Worm (Caenorhabditis elegans) whole organism, late embryonic: ENCODE results near the gene Y32B12B.4.

ENCODE experiments used
- K09A11.1 ChIP-seq: sonication (generic microtip); optimal IDR thresholded peaks from 2 replicates; lab custom pipeline; 2017; ENCODE audit warnings: antibody characterized with exemption, mild to moderate bottlenecking, missing genetic modification characterization, missing compliant biosample characterization; ENCODE audit not compliant: insufficient read depth
- dve-1 ChIP-seq: sonication (generic microtip); optimal IDR thresholded peaks from 2 replicates; lab custom pipeline; 2017; ENCODE audit warnings: antibody characterized with exemption, mild to moderate bottlenecking, missing genetic modification characterization, missing compliant biosample characterization
- elt-2 ChIP-seq: sonication (generic microtip); optimal IDR thresholded peaks from 2 replicates; lab custom pipeline; 2016; ENCODE audit warnings: missing genetic modification reagents, missing genetic modification characterization, missing compliant biosample characterization
- nfya-1 ChIP-seq: sonication (generic microtip); optimal IDR thresholded peaks from 2 replicates; lab custom pipeline; 2017; ENCODE audit warnings: missing genetic modification characterization, mild to moderate bottlenecking, missing compliant biosample characterization, antibody characterized with exemption, moderate library complexity
- pha-4 ChIP-seq: fragments of 150-350 bp; optimal IDR thresholded peaks from 2 replicates; lab custom pipeline; 2018; ENCODE audit warnings: missing biosample characterization, missing genetic modification reagents, missing genetic modification characterization
- pqm-1 ChIP-seq: sonication (generic microtip); optimal IDR thresholded peaks from 2 replicates; lab custom pipeline; 2016; ENCODE audit warnings: missing genetic modification characterization, missing compliant biosample characterization
- pros-1 ChIP-seq: fragments of 150-350 bp; optimal IDR thresholded peaks from 2 replicates; lab custom pipeline; 2014; ENCODE audit warnings: missing biosample characterization, missing genetic modification reagents, missing genetic modification characterization
- tbx-2 ChIP-seq: sonication (generic microtip); optimal IDR thresholded peaks from 2 replicates; lab custom pipeline; 2016; ENCODE audit warnings: missing genetic modification characterization, missing compliant biosample characterization
- unc-86 ChIP-seq: sonication (generic microtip); optimal IDR thresholded peaks from 2 replicates; lab custom pipeline; 2016; ENCODE audit warnings: missing genetic modification characterization, missing compliant biosample characterization
- zip-5 ChIP-seq: sonication (generic microtip); optimal IDR thresholded peaks from 2 replicates; lab custom pipeline; 2016; ENCODE audit warnings: missing genetic modification characterization, missing compliant biosample characterization

DNA sequence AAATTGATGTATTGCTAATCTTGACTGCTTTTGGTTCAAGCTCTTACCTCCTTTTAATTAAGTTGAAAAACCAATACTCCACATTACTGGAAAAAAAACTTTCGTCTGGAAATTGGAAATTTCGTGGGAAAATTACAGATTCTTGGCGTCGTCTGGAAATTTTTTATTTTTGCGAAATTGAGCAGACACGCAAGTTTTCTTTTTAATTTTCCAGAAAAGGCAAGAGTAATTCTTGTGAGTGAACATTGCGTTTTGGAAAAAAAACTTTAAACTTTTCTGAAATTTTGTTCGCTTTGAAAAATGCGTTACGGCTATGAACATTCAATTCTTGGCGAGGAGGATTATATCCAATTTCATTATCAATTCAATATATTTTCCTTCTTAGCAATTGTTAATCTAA lies 12.5 kb downstream of the Y32B12B.4 start, which contains the start of gene sru-45:
- TF ChIP-seq K09A11.1 (tag; lab: Kevin White, UChicago) = no peak
- TF ChIP-seq pha-4 = no peak
- TF ChIP-seq unc-86 = no peak
- TF ChIP-seq pqm-1 (tag; lab: Kevin White, UChicago) = no peak
- TF ChIP-seq zip-5 (tag; lab: Kevin White, UChicago) = no peak
- no peak for TF ChIP-seq pros-1 (tag; lab: Kevin White, UChicago)
- TF ChIP-seq dve-1 (tag; lab: Kevin White, UChicago) = no peak
- TF ChIP-seq tbx-2 (tag; lab: Kevin White, UChicago) = no peak
- TF ChIP-seq nfya-1 (tag; lab: Kevin White, UChicago) = no peak
- TF ChIP-seq elt-2 = no peak
